Fruit fly (Drosophila melanogaster) whole organism, embryonic: Measurements from ENCODE around the gene CG15725.
A peak's percentile ranks its signal among the peaks of the same experiment; 100 is the strongest.

Experiments
- ATbp ChIP-seq: fragments of 200-800 bp; sonication (Bioruptor generic); optimal IDR thresholded peaks from 2 replicates; lab custom pipeline; 2017; ENCODE audit warnings: missing biosample characterization, mild to moderate bottlenecking, missing genetic modification characterization, missing genetic modification reagents
- Adf1 ChIP-seq: fragments of 200-800 bp; sonication (Bioruptor generic); IDR thresholded peaks from 2 replicates; pipeline ENCODE4 v1.3.6; 2022; ENCODE audit warnings: missing biosample characterization, missing genetic modification characterization
- Aef1 ChIP-seq: fragments of 200-800 bp; sonication (Bioruptor generic); IDR thresholded peaks from 3 replicates; pipeline ENCODE4 v1.3.6; 2022; ENCODE audit warnings: missing biosample characterization, missing genetic modification characterization
- Atf6 ChIP-seq: fragments of 200-800 bp; sonication (Bioruptor generic); IDR thresholded peaks from 2 replicates; pipeline ENCODE4 v1.3.6; 2022; ENCODE audit warnings: missing biosample characterization, missing genetic modification characterization
- CG10267 ChIP-seq: fragments of 200-800 bp; sonication (Bioruptor generic); optimal IDR thresholded peaks from 2 replicates; lab custom pipeline; 2018; ENCODE audit warnings: missing biosample characterization, mild to moderate bottlenecking, missing genetic modification characterization, moderate library complexity
- CG12299 ChIP-seq: fragments of 200-800 bp; sonication (Bioruptor generic); optimal IDR thresholded peaks from 2 replicates; lab custom pipeline; 2018; ENCODE audit warnings: missing biosample characterization, mild to moderate bottlenecking, missing genetic modification characterization
- CG12769 ChIP-seq: fragments of 200-800 bp; sonication (Bioruptor generic); optimal IDR thresholded peaks from 2 replicates; lab custom pipeline; 2019; ENCODE audit warnings: missing biosample characterization, mild to moderate bottlenecking, missing genetic modification characterization, moderate library complexity
- CG12942 ChIP-seq: fragments of 200-800 bp; sonication (Bioruptor generic); optimal IDR thresholded peaks from 3 replicates; lab custom pipeline; 2016; ENCODE audit warnings: missing biosample characterization, missing genetic modification characterization
- CG13123 ChIP-seq: fragments of 200-800 bp; sonication (Bioruptor generic); optimal IDR thresholded peaks from 2 replicates; lab custom pipeline; 2016; ENCODE audit warnings: missing biosample characterization, missing genetic modification characterization
- CG13287 ChIP-seq: fragments of 200-800 bp; sonication (Bioruptor generic); IDR thresholded peaks from 2 replicates; pipeline ENCODE4 v1.3.6; 2022; ENCODE audit warnings: missing biosample characterization, missing genetic modification characterization; ENCODE audit not compliant: partially characterized antibody
- CG13296 ChIP-seq: fragments of 200-800 bp; sonication (Bioruptor generic); optimal IDR thresholded peaks from 3 replicates; lab custom pipeline; 2018; ENCODE audit warnings: missing biosample characterization, mild to moderate bottlenecking, missing genetic modification characterization
- CG13775 ChIP-seq: fragments of 200-800 bp; sonication (Bioruptor generic); optimal IDR thresholded peaks from 3 replicates; lab custom pipeline; 2017; ENCODE audit warnings: missing biosample characterization, mild to moderate bottlenecking, missing genetic modification characterization
- CG14050 ChIP-seq: fragments of 200-800 bp; sonication (Bioruptor generic); IDR thresholded peaks from 3 replicates; pipeline ENCODE4 v1.3.6; 2022; ENCODE audit warnings: missing biosample characterization, missing genetic modification characterization
- CG15479 ChIP-seq: fragments of 200-800 bp; sonication (Bioruptor generic); optimal IDR thresholded peaks from 3 replicates; lab custom pipeline; 2019; ENCODE audit warnings: missing biosample characterization, mild to moderate bottlenecking, missing genetic modification characterization, moderate library complexity
- CG15696 ChIP-seq: fragments of 200-800 bp; sonication (Bioruptor generic); optimal IDR thresholded peaks from 2 replicates; lab custom pipeline; 2019; ENCODE audit warnings: missing biosample characterization, mild to moderate bottlenecking, missing genetic modification characterization, moderate library complexity
- CG1603 ChIP-seq: fragments of 200-800 bp; sonication (Bioruptor generic); optimal IDR thresholded peaks from 2 replicates; lab custom pipeline; 2019; ENCODE audit warnings: missing biosample characterization, mild to moderate bottlenecking, missing genetic modification characterization, moderate library complexity
- CG2678 ChIP-seq: fragments of 200-800 bp; sonication (Bioruptor generic); optimal IDR thresholded peaks from 3 replicates; lab custom pipeline; 2019; ENCODE audit warnings: missing biosample characterization, mild to moderate bottlenecking, missing genetic modification characterization, moderate library complexity
- CG2712 ChIP-seq: fragments of 200-800 bp; optimal IDR thresholded peaks from 3 replicates; lab custom pipeline; 2019; ENCODE audit warnings: missing biosample characterization, mild to moderate bottlenecking, missing genetic modification characterization, moderate library complexity
- CG5953 ChIP-seq: fragments of 200-800 bp; sonication (Bioruptor generic); IDR thresholded peaks from 2 replicates; pipeline ENCODE4 v1.3.6; 2022; ENCODE audit warnings: missing biosample characterization, missing genetic modification characterization
- CG6813 ChIP-seq: fragments of 200-800 bp; sonication (Bioruptor generic); optimal IDR thresholded peaks from 2 replicates; lab custom pipeline; 2017; ENCODE audit warnings: missing biosample characterization, missing genetic modification characterization, mild to moderate bottlenecking, moderate library complexity, missing genetic modification reagents
- CG7987 ChIP-seq: fragments of 200-800 bp; sonication (Bioruptor generic); optimal IDR thresholded peaks from 2 replicates; lab custom pipeline; 2018; ENCODE audit warnings: missing biosample characterization, mild to moderate bottlenecking, missing genetic modification characterization, moderate library complexity
- CHES-1-like ChIP-seq: fragments of 200-800 bp; sonication (Bioruptor generic); optimal IDR thresholded peaks from 2 replicates; lab custom pipeline; 2016; ENCODE audit warnings: missing biosample characterization, missing genetic modification characterization
- Dek ChIP-seq: fragments of 200-800 bp; sonication (Bioruptor generic); optimal IDR thresholded peaks from 3 replicates; lab custom pipeline; 2019; ENCODE audit warnings: missing biosample characterization, mild to moderate bottlenecking, missing genetic modification characterization, moderate library complexity
- H2.0 ChIP-seq: fragments of 200-800 bp; sonication (Bioruptor generic); IDR thresholded peaks from 2 replicates; pipeline ENCODE4 v1.3.6; 2022; ENCODE audit warnings: missing biosample characterization, missing genetic modification characterization
- HmgZ ChIP-seq: fragments of 200-800 bp; sonication (Bioruptor generic); optimal IDR thresholded peaks from 2 replicates; lab custom pipeline; 2018; ENCODE audit warnings: missing biosample characterization, mild to moderate bottlenecking, missing genetic modification characterization
- Lim3 ChIP-seq: fragments of 200-800 bp; sonication (Bioruptor generic); IDR thresholded peaks from 2 replicates; pipeline ENCODE4 v1.3.6; 2022; ENCODE audit warnings: missing biosample characterization, missing genetic modification characterization
- Myb ChIP-seq: fragments of 200-800 bp; sonication (Bioruptor generic); optimal IDR thresholded peaks from 2 replicates; lab custom pipeline; 2016; ENCODE audit warnings: missing biosample characterization, missing genetic modification characterization
- Nf-YC ChIP-seq: fragments of 200-800 bp; optimal IDR thresholded peaks from 3 replicates; lab custom pipeline; 2019; ENCODE audit warnings: missing biosample characterization, mild to moderate bottlenecking, missing genetic modification characterization, moderate library complexity
- Rfx ChIP-seq: fragments of 200-800 bp; sonication (Bioruptor generic); IDR thresholded peaks from 2 replicates; pipeline ENCODE4 v1.3.6; 2022; ENCODE audit warnings: missing biosample characterization, missing genetic modification characterization
- Stat92E ChIP-seq, 3 experiments: fragments of >200 bp in 2 of 3; fragments of 200-800 bp in 1 of 3; sonication (Bioruptor generic) in 1 of 3; optimal IDR thresholded peaks; 2 replicates each; lab custom pipeline; 2017 to 2019; ENCODE audit warnings: missing biosample characterization in 3 of 3, missing genetic modification characterization in 3 of 3, mild to moderate bottlenecking in 1 of 3, moderate library complexity in 1 of 3
- Usf ChIP-seq: fragments of 200-800 bp; sonication (Bioruptor generic); optimal IDR thresholded peaks from 2 replicates; lab custom pipeline; 2017; ENCODE audit warnings: missing genotype, missing biosample characterization, missing genetic modification characterization
- cg ChIP-seq: fragments of 200-800 bp; sonication (Bioruptor generic); optimal IDR thresholded peaks from 3 replicates; lab custom pipeline; 2019; ENCODE audit warnings: missing biosample characterization, mild to moderate bottlenecking, missing genetic modification characterization, moderate library complexity
- eve ChIP-seq, 2 experiments: fragments of >200 bp; optimal IDR thresholded peaks; 2 replicates each; lab custom pipeline; 2017; ENCODE audit warnings: missing biosample characterization in 2 of 2, missing genetic modification characterization in 2 of 2
- exex ChIP-seq: fragments of 200-800 bp; sonication (Bioruptor generic); optimal IDR thresholded peaks from 4 replicates; lab custom pipeline; 2018; ENCODE audit warnings: missing biosample characterization, mild to moderate bottlenecking, missing genetic modification characterization, moderate library complexity
- gem ChIP-seq: fragments of 200-800 bp; sonication (Bioruptor generic); optimal IDR thresholded peaks from 2 replicates; lab custom pipeline; 2019; ENCODE audit warnings: missing biosample characterization, mild to moderate bottlenecking, missing genetic modification characterization, moderate library complexity
- ind ChIP-seq: fragments of 200-800 bp; sonication (Bioruptor generic); optimal IDR thresholded peaks from 3 replicates; lab custom pipeline; 2016; ENCODE audit warnings: missing biosample characterization, missing genetic modification characterization
- inv ChIP-seq: fragments of 200-800 bp; sonication (Bioruptor generic); IDR thresholded peaks from 2 replicates; pipeline ENCODE4 v1.3.6; 2022; ENCODE audit warnings: missing biosample characterization, missing genetic modification characterization; ENCODE audit not compliant: partially characterized antibody
- kay ChIP-seq: fragments of 200-800 bp; sonication (Bioruptor generic); optimal IDR thresholded peaks from 2 replicates; lab custom pipeline; 2016; ENCODE audit warnings: missing biosample characterization, missing genetic modification characterization
- klu ChIP-seq: fragments of 200-800 bp; sonication (Bioruptor generic); IDR thresholded peaks from 2 replicates; pipeline ENCODE4 v1.3.6; 2022; ENCODE audit warnings: missing biosample characterization, missing genetic modification characterization
- lola ChIP-seq, 3 experiments: fragments of >200 bp in 2 of 3; fragments of 200-800 bp in 1 of 3; sonication (Bioruptor generic) in 1 of 3; optimal IDR thresholded peaks; 2 replicates each; lab custom pipeline; 2017 to 2019; ENCODE audit warnings: missing biosample characterization in 3 of 3, missing genetic modification characterization in 3 of 3, mild to moderate bottlenecking in 1 of 3, moderate library complexity in 1 of 3
- lov ChIP-seq, 2 experiments: fragments of 200-800 bp in 1 of 2; fragments of >200 bp in 1 of 2; sonication (Bioruptor generic) in 1 of 2; IDR thresholded peaks in 1 of 2; optimal IDR thresholded peaks in 1 of 2; 2 replicates in 1 of 2; 3 replicates in 1 of 2; pipeline versions ENCODE4 v1.3.6 to Lab custom; 2017 to 2022; ENCODE audit warnings: missing biosample characterization in 1 of 2, missing genetic modification characterization in 1 of 2
- nerfin-1 ChIP-seq: fragments of 200-800 bp; sonication (Bioruptor generic); optimal IDR thresholded peaks from 3 replicates; lab custom pipeline; 2019; ENCODE audit warnings: missing biosample characterization, mild to moderate bottlenecking, missing genetic modification characterization, moderate library complexity
- psq ChIP-seq: fragments of 200-800 bp; sonication (Bioruptor generic); optimal IDR thresholded peaks from 2 replicates; lab custom pipeline; 2017; ENCODE audit warnings: missing biosample characterization, missing genetic modification characterization
- sens ChIP-seq: fragments of 200-800 bp; sonication (Bioruptor generic); peaks from one replicate; lab custom pipeline; 2016; ENCODE audit warnings: missing biosample characterization, missing genetic modification characterization
- sqz ChIP-seq: fragments of 200-800 bp; sonication (Bioruptor generic); optimal IDR thresholded peaks from 3 replicates; lab custom pipeline; 2018; ENCODE audit warnings: missing biosample characterization, mild to moderate bottlenecking, missing genetic modification characterization
- ssp ChIP-seq: fragments of 200-800 bp; sonication (Bioruptor generic); IDR thresholded peaks from 2 replicates; pipeline ENCODE4 v1.3.6; 2022; ENCODE audit warnings: missing biosample characterization, missing genetic modification characterization
- ttk ChIP-seq: fragments of 200-800 bp; sonication (Bioruptor generic); IDR thresholded peaks from 2 replicates; pipeline ENCODE4 v2.1.2; 2022; ENCODE audit warnings: missing biosample characterization, missing genetic modification characterization
- wek ChIP-seq: fragments of 200-800 bp; sonication (Bioruptor generic); optimal IDR thresholded peaks from 3 replicates; lab custom pipeline; 2018; ENCODE audit warnings: missing biosample characterization, mild to moderate bottlenecking, missing genetic modification characterization, moderate library complexity
- zf30C ChIP-seq: fragments of 200-800 bp; sonication (Bioruptor generic); optimal IDR thresholded peaks from 3 replicates; lab custom pipeline; 2018; ENCODE audit warnings: missing biosample characterization, mild to moderate bottlenecking, missing genetic modification characterization

The CG15725 gene

DNA sequence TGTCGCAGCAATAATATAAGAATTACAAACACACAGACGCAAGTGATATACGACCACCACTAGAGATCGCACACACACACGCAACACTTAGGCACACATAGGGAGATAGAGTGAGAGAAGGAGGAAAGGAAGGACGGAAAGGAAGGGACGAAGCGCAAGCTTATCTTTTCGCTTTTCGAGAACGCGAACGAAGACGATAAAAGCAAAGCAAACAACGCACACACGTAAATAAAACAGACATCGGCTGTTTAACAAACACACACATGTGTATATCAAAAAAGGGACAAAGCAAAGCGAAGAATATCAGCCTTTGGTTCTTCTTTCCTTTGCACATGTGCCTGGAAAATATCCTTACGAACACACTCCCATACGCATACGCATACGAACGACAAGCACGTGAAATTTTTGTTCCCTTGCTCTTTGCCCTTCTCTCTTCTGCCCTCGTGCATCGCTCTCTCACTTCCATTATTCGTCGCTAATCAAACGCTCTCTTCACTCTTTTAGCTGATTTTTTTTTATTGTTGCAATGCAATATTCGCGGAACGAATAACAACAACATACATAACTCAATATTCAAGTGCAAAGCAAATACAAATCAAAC lies 45.5 kb upstream of the CG15725 start (continued):
- peak; percentile 30 for TF ChIP-seq HmgZ
- TF ChIP-seq lov (optimal IDR thresholded peaks at IDR 0.05; lab: Kevin White, UChicago), result no peak
- no peak for TF ChIP-seq lov (GFP tag; IDR thresholded peaks at IDR 0.05; lab: Robert Waterston, UW)
- no peak for TF ChIP-seq CHES-1-like (GFP tag; lab: Kevin White, UChicago)
- no peak for TF ChIP-seq Nf-YC (tag; lab: Kevin White, UChicago)
- peak; percentile 21; the same call in 1 of the 2 replicates for TF ChIP-seq Adf1 (GFP tag; lab: Robert Waterston, UW)
- TF ChIP-seq gem (tag; lab: Kevin White, UChicago), result peak; percentile 17
- TF ChIP-seq CG15479 (GFP tag; lab: Kevin White, UChicago), result peak; percentile 98
- no peak for TF ChIP-seq H2.0 (GFP tag; lab: Robert Waterston, UW)
- TF ChIP-seq CG12942 (GFP tag; lab: Kevin White, UChicago), result no peak
- no peak for TF ChIP-seq Dek
- TF ChIP-seq CG12769, result peak; percentile 28
- no peak for TF ChIP-seq CG5953
- no peak for TF ChIP-seq CG13775 (GFP tag; lab: Kevin White, UChicago)
- no peak for TF ChIP-seq Usf
- no peak for TF ChIP-seq ATbp
- peak in 1 of 2 experiments; percentile 10 for TF ChIP-seq eve (GFP tag; optimal IDR thresholded peaks at IDR 0.05; lab: Kevin White, UChicago)
- TF ChIP-seq CG1603 (tag; lab: Kevin White, UChicago), result peak; percentile 4
- no peak for TF ChIP-seq Myb
- no peak for TF ChIP-seq CG13287 (GFP tag; lab: Robert Waterston, UW)
- no peak for TF ChIP-seq CG2712 (tag; lab: Kevin White, UChicago)
- no peak for TF ChIP-seq CG12299 (tag; lab: Kevin White, UChicago)
- TF ChIP-seq CG7987 (GFP tag; lab: Kevin White, UChicago), result no peak
- TF ChIP-seq klu, result no peak
- TF ChIP-seq Atf6 (GFP tag; lab: Robert Waterston, UW), result peak; percentile 61
- peak in 1 of 3 experiments; percentile 56 for TF ChIP-seq Stat92E (GFP tag; optimal IDR thresholded peaks at IDR 0.05; lab: Kevin White, UChicago)
- TF ChIP-seq nerfin-1 (tag; lab: Kevin White, UChicago), result no peak
- TF ChIP-seq CG10267, result peak; percentile 10
- TF ChIP-seq CG13296, result no peak
- TF ChIP-seq Lim3 (GFP tag; lab: Robert Waterston, UW), result no peak
- no peak for TF ChIP-seq kay (GFP tag; lab: Kevin White, UChicago)
- TF ChIP-seq Rfx (GFP tag; lab: Robert Waterston, UW), result no peak
- TF ChIP-seq ttk (GFP tag; lab: Robert Waterston, UW), result no peak
- no peak for TF ChIP-seq sens
- peak; percentile 8 for TF ChIP-seq zf30C (GFP tag; lab: Kevin White, UChicago)
- TF ChIP-seq cg (GFP tag; lab: Kevin White, UChicago), result peak; percentile 82
- TF ChIP-seq CG15696 (tag; lab: Kevin White, UChicago), result peak; percentile 77
- no peak for TF ChIP-seq ssp (GFP tag; lab: Robert Waterston, UW)
- TF ChIP-seq Aef1 (GFP tag; lab: Robert Waterston, UW), result no peak
- no peak for TF ChIP-seq inv (GFP tag; lab: Robert Waterston, UW)
- TF ChIP-seq CG13123 (GFP tag; lab: Kevin White, UChicago), result no peak
- TF ChIP-seq psq, result peak; percentile 53
- TF ChIP-seq CG6813 (GFP tag; lab: Kevin White, UChicago), result peak; percentile 34
- TF ChIP-seq sqz (GFP tag; lab: Kevin White, UChicago), result peak; percentile 34
- TF ChIP-seq lola (GFP tag; optimal IDR thresholded peaks at IDR 0.05; lab: Kevin White, UChicago), result no peak
- no peak for TF ChIP-seq CG14050
- TF ChIP-seq ind (GFP tag; lab: Kevin White, UChicago), result no peak
- peak; percentile 38 for TF ChIP-seq exex (tag; lab: Kevin White, UChicago)
- no peak for TF ChIP-seq wek (GFP tag; lab: Kevin White, UChicago)
- TF ChIP-seq CG2678 (tag; lab: Kevin White, UChicago), result peak; percentile 24
